Fruit fly (Drosophila melanogaster) whole organism, wandering third instar larva: ENCODE data around the gene CG32599.
A peak's percentile ranks its signal among the peaks of the same experiment; 100 is the strongest.

Experiments
- Abd-B ChIP-seq: fragments of >200 bp; optimal IDR thresholded peaks from 2 replicates; lab custom pipeline; 2017; ENCODE audit warnings: missing biosample characterization, missing genetic modification characterization
- CG32264 ChIP-seq: fragments of 200-800 bp; sonication (Bioruptor generic); optimal IDR thresholded peaks from 2 replicates; lab custom pipeline; 2016; ENCODE audit warnings: missing biosample characterization, missing genetic modification characterization
- CG9705 ChIP-seq: fragments of 200-800 bp; sonication (Bioruptor generic); optimal IDR thresholded peaks from 2 replicates; lab custom pipeline; 2018; ENCODE audit warnings: missing biosample characterization, mild to moderate bottlenecking, missing genetic modification characterization
- CrebA ChIP-seq: fragments of 200-800 bp; sonication (Bioruptor generic); optimal IDR thresholded peaks from 2 replicates; lab custom pipeline; 2016; ENCODE audit warnings: missing biosample characterization, mild to moderate bottlenecking, missing genetic modification characterization, borderline replicate concordance
- Dfd ChIP-seq: fragments of >200 bp; optimal IDR thresholded peaks from 2 replicates; lab custom pipeline; 2017; ENCODE audit warnings: missing biosample characterization, missing genetic modification characterization
- Dif ChIP-seq: fragments of 200-275, 200-300 bp; sonication (Bioruptor generic); optimal IDR thresholded peaks from 2 replicates; lab custom pipeline; 2018; ENCODE audit warnings: missing biosample characterization, missing genetic modification characterization; ENCODE audit not compliant: partially characterized antibody
- GATAd ChIP-seq: sonication (Bioruptor generic); optimal IDR thresholded peaks from 2 replicates; lab custom pipeline; 2016; ENCODE audit warnings: missing biosample characterization, missing genetic modification characterization
- HLH106 ChIP-seq: fragments of 200-800 bp; optimal IDR thresholded peaks from 3 replicates; lab custom pipeline; 2019; ENCODE audit warnings: missing biosample characterization, mild to moderate bottlenecking, missing genetic modification characterization, moderate library complexity
- Hnf4 ChIP-seq: fragments of 200-800 bp; sonication (Bioruptor generic); optimal IDR thresholded peaks from 2 replicates; lab custom pipeline; 2016; ENCODE audit warnings: missing biosample characterization, mild to moderate bottlenecking, missing genetic modification characterization
- Hr78 ChIP-seq: fragments of >200 bp; optimal IDR thresholded peaks from 2 replicates; lab custom pipeline; 2017; ENCODE audit warnings: missing biosample characterization, missing genetic modification characterization
- Hr83 ChIP-seq: fragments of 200-300 bp; sonication (Bioruptor generic); optimal IDR thresholded peaks from 2 replicates; lab custom pipeline; 2016; ENCODE audit warnings: missing biosample characterization, mild to moderate bottlenecking, missing genetic modification characterization, moderate library complexity; ENCODE audit not compliant: poor library complexity, severe bottlenecking
- Mio ChIP-seq: sonication (Bioruptor generic); optimal IDR thresholded peaks from 2 replicates; lab custom pipeline; 2016; ENCODE audit warnings: missing biosample characterization, missing genetic modification characterization
- OdsH ChIP-seq: fragments of 200-800 bp; sonication (Bioruptor generic); optimal IDR thresholded peaks from 2 replicates; lab custom pipeline; 2016; ENCODE audit warnings: missing biosample characterization, mild to moderate bottlenecking, missing genetic modification characterization
- Rel ChIP-seq, 2 experiments: fragments of 200-800 bp; sonication (Bioruptor generic) in 1 of 2; optimal IDR thresholded peaks; 2 replicates in 1 of 2; 3 replicates in 1 of 2; lab custom pipeline; 2016 to 2019; ENCODE audit warnings: mild to moderate bottlenecking in 2 of 2, missing biosample characterization in 2 of 2, missing genetic modification characterization in 2 of 2, moderate library complexity in 1 of 2
- Sp1 ChIP-seq: fragments of 200-800 bp; sonication (Bioruptor generic); optimal IDR thresholded peaks from 3 replicates; lab custom pipeline; 2019; ENCODE audit warnings: missing biosample characterization, mild to moderate bottlenecking, missing genetic modification characterization, moderate library complexity
- Vsx2 ChIP-seq: fragments of 200-300, 225-300 bp; sonication (Bioruptor generic); optimal IDR thresholded peaks from 2 replicates; lab custom pipeline; 2018; ENCODE audit warnings: missing biosample characterization, missing genetic modification characterization; ENCODE audit not compliant: partially characterized antibody
- brk ChIP-seq: fragments of 200-800 bp; sonication (Bioruptor generic); optimal IDR thresholded peaks from 2 replicates; lab custom pipeline; 2016; ENCODE audit warnings: missing biosample characterization, mild to moderate bottlenecking, missing genetic modification characterization
- dmrt93B ChIP-seq: fragments of 200-800 bp; sonication (Bioruptor generic); optimal IDR thresholded peaks from 2 replicates; lab custom pipeline; 2018; ENCODE audit warnings: missing biosample characterization, mild to moderate bottlenecking, missing genetic modification characterization
- dsf ChIP-seq: sonication (Bioruptor generic); optimal IDR thresholded peaks from 2 replicates; lab custom pipeline; 2016; ENCODE audit warnings: missing biosample characterization, missing genetic modification characterization, borderline replicate concordance
- foxo ChIP-seq, 2 experiments: fragments of 200-800 bp; sonication (Bioruptor generic); optimal IDR thresholded peaks; 2 replicates in 1 of 2; 3 replicates in 1 of 2; lab custom pipeline; 2016 to 2017; ENCODE audit warnings: missing biosample characterization in 2 of 2, missing genetic modification characterization in 2 of 2
- fru ChIP-seq: fragments of 200-800 bp; sonication (Bioruptor generic); optimal IDR thresholded peaks from 3 replicates; lab custom pipeline; 2016; ENCODE audit warnings: missing biosample characterization, mild to moderate bottlenecking, missing genetic modification characterization
- h ChIP-seq: fragments of 200-800 bp; sonication (Bioruptor generic); optimal IDR thresholded peaks from 3 replicates; lab custom pipeline; 2016; ENCODE audit warnings: missing biosample characterization, mild to moderate bottlenecking, missing genetic modification characterization
- jim ChIP-seq: fragments of 175-275, 200-325 bp; sonication (Bioruptor generic); optimal IDR thresholded peaks from 2 replicates; lab custom pipeline; 2016; ENCODE audit warnings: missing biosample characterization, mild to moderate bottlenecking, missing genetic modification characterization
- lola ChIP-seq: fragments of >200 bp; optimal IDR thresholded peaks from 2 replicates; lab custom pipeline; 2017; ENCODE audit warnings: missing biosample characterization, missing genetic modification characterization
- pan ChIP-seq: fragments of >200 bp; optimal IDR thresholded peaks from 2 replicates; lab custom pipeline; 2017
- psq ChIP-seq: fragments of 200-800 bp; sonication (Bioruptor generic); optimal IDR thresholded peaks from 3 replicates; lab custom pipeline; 2017; ENCODE audit warnings: missing biosample characterization, mild to moderate bottlenecking, missing genetic modification characterization, moderate library complexity
- rgr ChIP-seq: fragments of 200-800 bp; sonication (Bioruptor generic); optimal IDR thresholded peaks from 3 replicates; lab custom pipeline; 2016; ENCODE audit warnings: missing biosample characterization, mild to moderate bottlenecking, missing genetic modification characterization
- sage ChIP-seq: fragments of 200-800 bp; sonication (Bioruptor generic); optimal IDR thresholded peaks from 2 replicates; lab custom pipeline; 2016; ENCODE audit warnings: missing biosample characterization, mild to moderate bottlenecking, missing genetic modification characterization
- sv ChIP-seq: fragments of 200-800 bp; sonication (Bioruptor generic); optimal IDR thresholded peaks from 3 replicates; lab custom pipeline; 2016; ENCODE audit warnings: missing biosample characterization, missing genetic modification characterization
- tai ChIP-seq: sonication (Bioruptor generic); optimal IDR thresholded peaks from 2 replicates; lab custom pipeline; 2016; ENCODE audit warnings: missing biosample characterization, missing genetic modification characterization
- usp ChIP-seq: fragments of >200 bp; optimal IDR thresholded peaks from 2 replicates; lab custom pipeline; 2017; ENCODE audit warnings: missing biosample characterization, missing genetic modification characterization
- woc ChIP-seq: sonication (Bioruptor generic); optimal IDR thresholded peaks from 2 replicates; lab custom pipeline; 2016; ENCODE audit warnings: missing biosample characterization, mild to moderate bottlenecking, missing genetic modification characterization

CG32599 gene

DNA sequence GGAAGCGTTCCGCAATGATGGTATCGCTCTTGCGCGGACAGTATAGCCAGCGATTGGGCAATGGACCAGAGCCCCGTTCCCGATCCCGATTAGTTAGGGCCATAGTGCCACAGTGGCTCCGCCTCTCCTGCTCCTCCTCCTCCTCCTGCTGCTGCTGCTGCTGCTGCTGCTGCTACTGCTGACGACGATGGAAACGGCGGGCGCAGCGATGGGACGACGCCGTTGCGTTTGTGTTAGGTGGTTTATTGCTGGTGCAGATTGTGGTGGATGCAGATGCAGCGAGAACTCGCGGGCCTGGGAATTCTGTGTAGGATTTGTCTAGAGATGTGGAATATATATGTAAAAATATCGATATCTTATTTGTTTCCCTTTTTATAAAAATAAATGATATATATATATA, 1.0 kb upstream of the CG32599 start, which contains the start of gene mRNA-cap:
TSS of gene mRNA-cap (minus strand) at position 344 of the 400 bp plus-strand sequence.
- TF ChIP-seq woc (GFP tag; lab: Kevin White, UChicago) (no peak), tai (no peak), jim (GFP tag; lab: Kevin White, UChicago) (no peak), h (GFP tag; lab: Kevin White, UChicago) (no peak), Hnf4 (no peak), usp (GFP tag; lab: Kevin White, UChicago) (no peak), CG32264 (no peak), brk (no peak), Sp1 (GFP tag; lab: Kevin White, UChicago) (no peak), Rel (GFP tag; optimal IDR thresholded peaks at IDR 0.05; lab: Kevin White, UChicago) (no peak), Rel (tag; optimal IDR thresholded peaks at IDR 0.05; lab: Kevin White, UChicago) (no peak), Hr78 (GFP tag; lab: Kevin White, UChicago) (no peak), dmrt93B (GFP tag; lab: Kevin White, UChicago) (no peak), Hr83 (GFP tag; lab: Kevin White, UChicago) (no peak), lola (GFP tag; lab: Kevin White, UChicago) (no peak)
- TF ChIP-seq, all 38 proteins: peak for 0

DNA sequence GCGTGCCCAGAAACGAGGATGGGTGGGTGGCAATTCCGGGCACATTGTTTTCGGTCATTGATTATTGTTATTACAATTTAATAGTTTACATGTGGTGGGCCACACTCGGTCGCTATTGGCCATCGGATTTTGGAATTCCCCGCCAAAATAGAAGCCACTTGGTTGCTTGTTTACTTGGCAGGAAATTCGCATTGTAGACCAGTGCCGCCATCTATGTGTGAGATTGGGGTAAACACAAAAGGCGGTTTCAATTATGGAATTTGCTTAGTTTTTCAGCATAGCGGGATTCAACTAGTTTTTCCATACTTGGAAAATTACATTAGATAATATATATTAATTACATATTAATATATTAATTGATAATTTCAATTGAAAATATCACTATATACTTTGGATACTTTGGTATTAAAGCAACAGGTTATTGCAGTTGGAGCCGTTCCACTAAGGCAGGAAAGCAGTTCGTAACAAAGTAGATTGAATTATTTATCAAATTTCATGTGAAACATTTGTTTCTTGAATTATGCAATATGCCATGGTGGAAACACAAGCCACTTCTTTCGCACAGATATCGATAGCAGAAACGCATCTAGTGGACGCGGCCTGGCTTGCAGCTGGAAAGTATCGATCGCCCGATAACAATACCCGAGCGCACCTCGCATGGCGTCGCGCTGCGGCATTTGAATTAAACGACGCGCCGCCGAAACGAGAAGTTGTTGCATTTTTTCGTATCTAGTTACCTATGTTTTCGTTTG, 3.7 kb downstream of the CG32599 start, which contains the start of gene mud:
TSS of gene mud (plus strand) at position 698 of the 752 bp plus-strand sequence.
- TF ChIP-seq sage (GFP tag; lab: Kevin White, UChicago) (no peak), fru (GFP tag; lab: Kevin White, UChicago) (no peak), woc (GFP tag; lab: Kevin White, UChicago) (peak; percentile 14), foxo (GFP tag; optimal IDR thresholded peaks at IDR 0.05; lab: Kevin White, UChicago) (peak in 1 of 2 experiments; percentile 14), HLH106 (tag; lab: Kevin White, UChicago) (peak; percentile 14), Rel (GFP tag; optimal IDR thresholded peaks at IDR 0.05; lab: Kevin White, UChicago) (no peak), Rel (tag; optimal IDR thresholded peaks at IDR 0.05; lab: Kevin White, UChicago) (no peak)

DNA sequence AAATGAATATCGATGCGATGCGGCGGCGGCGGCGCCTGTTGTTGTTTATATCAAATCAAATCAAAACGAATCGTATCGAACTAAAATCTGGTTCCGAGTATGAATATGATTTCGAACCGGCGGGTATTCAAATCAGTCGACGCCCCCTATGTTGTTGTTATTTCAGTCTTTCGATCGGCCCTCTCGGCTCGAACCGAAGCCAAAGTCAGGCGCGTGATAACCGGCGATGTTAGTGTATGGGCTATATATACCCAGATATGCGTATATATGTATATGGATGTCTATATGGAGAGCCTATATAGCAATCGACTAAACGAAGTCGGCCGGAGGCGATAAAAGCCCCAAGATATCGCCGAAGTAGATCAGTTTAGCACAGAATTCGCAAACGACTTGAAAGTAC, 17.4 kb downstream of the CG32599 start, which contains the start of the genes CG46317 and Tat:
TSS of gene CG46317 (plus strand) at position 361 of the 400 bp plus-strand sequence.
TSS of gene Tat (plus strand) at position 361 of the 400 bp plus-strand sequence.
- TF ChIP-seq jim (GFP tag; lab: Kevin White, UChicago) (no peak), GATAd (GFP tag; lab: Kevin White, UChicago) (no peak), Abd-B (GFP tag; lab: Kevin White, UChicago) (no peak), lola (GFP tag; lab: Kevin White, UChicago) (no peak), Dfd (GFP tag; lab: Kevin White, UChicago) (no peak), Hnf4 (no peak), tai (no peak), h (GFP tag; lab: Kevin White, UChicago) (no peak), woc (GFP tag; lab: Kevin White, UChicago) (no peak), pan (lab: Kevin White, UChicago) (no peak), dsf (GFP tag; lab: Kevin White, UChicago) (no peak), rgr (GFP tag; lab: Kevin White, UChicago) (no peak), Dif (GFP tag; lab: Kevin White, UChicago) (no peak), psq (no peak), sv (GFP tag; lab: Kevin White, UChicago) (no peak), Mio (GFP tag; lab: Kevin White, UChicago) (no peak), CrebA (GFP tag; lab: Kevin White, UChicago) (no peak), sage (GFP tag; lab: Kevin White, UChicago) (no peak)

DNA sequence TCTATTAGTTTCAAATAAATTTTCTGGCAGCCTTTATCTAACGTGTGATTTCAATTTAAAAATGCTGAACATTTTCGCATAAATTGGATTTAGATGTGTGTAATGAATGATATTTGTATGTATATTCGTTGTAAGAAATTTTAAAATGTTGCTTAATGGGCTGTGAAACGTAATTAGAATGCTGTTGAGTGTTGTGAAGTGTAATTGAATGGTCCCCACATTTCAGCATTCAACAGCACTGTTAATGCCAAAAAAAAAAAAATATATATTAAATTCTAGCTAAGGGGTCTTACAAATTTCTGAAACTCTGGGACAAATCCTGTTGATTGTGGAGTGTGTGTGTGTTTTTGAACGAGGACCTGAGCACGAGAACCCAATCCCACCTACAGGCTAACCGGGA, 21.7 kb downstream of the CG32599 start:
- TF ChIP-seq CG9705 (GFP tag; lab: Kevin White, UChicago) = no peak
- TF ChIP-seq Vsx2 = no peak
- no peak for TF ChIP-seq OdsH (GFP tag; lab: Kevin White, UChicago)
- peak; percentile 11 for TF ChIP-seq Dfd (GFP tag; lab: Kevin White, UChicago)
- no peak for TF ChIP-seq Mio (GFP tag; lab: Kevin White, UChicago)
- TF ChIP-seq, all 38 proteins: peak for 1
